3 worm cellular contexts compared by ENCODE assay signal in genomic region chrX:4137452-4138164, ce11.
A peak's percentile ranks its signal among the peaks of the same experiment; 100 is the strongest.
TF ChIP-seq lines count a peak whose summit lies in the region.

No protein-coding gene starts in this region.

TF ChIP-seq in whole organism, L1 larva, 84 proteins besides CTCF, POLR2A, EP300 and RAD21 (continued from another document):
- TF ChIP-seq dsc-1 (tag; optimal IDR thresholded peaks at IDR 0.05; lab: Kevin White, UChicago) (no peak), sox-4 (tag; optimal IDR thresholded peaks at IDR 0.05; lab: Kevin White, UChicago) (no peak), efl-1 (optimal IDR thresholded peaks at IDR 0.05; lab: Kevin White, UChicago) (no peak), efl-1 (GFP tag; optimal IDR thresholded peaks at IDR 0.05 in 1 of 2; lab: Kevin White, UChicago) (peak in 1 of 2 experiments; percentile 82), hlh-17 (GFP tag; optimal IDR thresholded peaks at IDR 0.05; lab: Kevin White, UChicago; ENCODE audit: borderline replicate concordance) (no peak), nhr-11 (tag; optimal IDR thresholded peaks at IDR 0.05; lab: Kevin White, UChicago) (peak; percentile 10), C34B4.2 (tag; optimal IDR thresholded peaks at IDR 0.05; lab: Kevin White, UChicago) (no peak), tlp-1 (tag; optimal IDR thresholded peaks at IDR 0.05; lab: Kevin White, UChicago) (no peak), zip-4 (GFP tag; optimal IDR thresholded peaks at IDR 0.05; lab: Kevin White, UChicago) (peak; percentile 8), lin-14 (GFP tag; optimal IDR thresholded peaks at IDR 0.05; lab: Kevin White, UChicago) (peak; percentile 82), tbx-2 (tag; optimal IDR thresholded peaks at IDR 0.05; lab: Kevin White, UChicago) (no peak), lsy-2 (tag; optimal IDR thresholded peaks at IDR 0.05; lab: Kevin White, UChicago) (no peak), mep-1 (tag; optimal IDR thresholded peaks at IDR 0.05; lab: Kevin White, UChicago) (no peak), ceh-82 (tag; optimal IDR thresholded peaks at IDR 0.05; lab: Kevin White, UChicago) (peak in 1 of 3 experiments; percentile 24), egl-27 (tag; optimal IDR thresholded peaks at IDR 0.05; lab: Kevin White, UChicago) (peak in 1 of 2 experiments; percentile 28), nhr-12 (tag; optimal IDR thresholded peaks at IDR 0.05; lab: Kevin White, UChicago) (no peak), xbp-1 (tag; optimal IDR thresholded peaks at IDR 0.05; lab: Kevin White, UChicago) (peak; percentile 9), sup-37 (GFP tag; optimal IDR thresholded peaks at IDR 0.05; lab: Kevin White, UChicago) (no peak), mab-9 (GFP tag; IDR thresholded peaks at IDR 0.05; lab: Robert Waterston, UW) (no peak), nhr-84 (tag; optimal IDR thresholded peaks at IDR 0.05; lab: Kevin White, UChicago) (no peak), unc-62 (GFP tag; optimal IDR thresholded peaks at IDR 0.05; lab: Kevin White, UChicago) (no peak), mdl-1 (tag; optimal IDR thresholded peaks at IDR 0.05; lab: Kevin White, UChicago) (no peak), unc-86 (tag; optimal IDR thresholded peaks at IDR 0.05; lab: Kevin White, UChicago) (no peak), nhr-47 (tag; optimal IDR thresholded peaks at IDR 0.05; lab: Kevin White, UChicago) (peak; percentile 29), ztf-4 (tag; optimal IDR thresholded peaks at IDR 0.05; lab: Kevin White, UChicago) (peak; percentile 60), pag-3 (tag; optimal IDR thresholded peaks at IDR 0.05; lab: Kevin White, UChicago; ENCODE audit: borderline replicate concordance, insufficient read depth) (no peak), ceh-88 (GFP tag; IDR thresholded peaks at IDR 0.05; lab: Robert Waterston, UW) (no peak), lir-3 (tag; optimal IDR thresholded peaks at IDR 0.05; lab: Kevin White, UChicago; ENCODE audit: poor library complexity) (no peak), nhr-77 (tag; optimal IDR thresholded peaks at IDR 0.05; lab: Kevin White, UChicago) (peak; percentile 14)
TF ChIP-seq in whole organism, L1 larva: peak in this region for 20.

TF ChIP-seq in whole organism, L2 larva, 48 proteins besides CTCF, POLR2A, EP300 and RAD21 (continued from another document):
- no peak for TF ChIP-seq alr-1 (tag; optimal IDR thresholded peaks at IDR 0.05; lab: Kevin White, UChicago)

TF ChIP-seq in whole organism, L4 larva, 104 proteins besides CTCF, POLR2A, EP300 and RAD21 (continued from another document):
- TF ChIP-seq snpc-1.2 (GFP tag; IDR thresholded peaks at IDR 0.05; lab: Robert Waterston, UW) (no peak), T20F7.1 (GFP tag; optimal IDR thresholded peaks at IDR 0.05; lab: Kevin White, UChicago) (no peak), zag-1 (tag; optimal IDR thresholded peaks at IDR 0.05; lab: Kevin White, UChicago) (no peak), T26A8.4 (GFP tag; IDR thresholded peaks at IDR 0.05; lab: Robert Waterston, UW) (peak; percentile 22; the same call in 1 of the 2 replicates), mes-2 (tag; optimal IDR thresholded peaks at IDR 0.05; lab: Kevin White, UChicago; ENCODE audit: poor library complexity, severe bottlenecking) (peak; percentile 33), aly-2 (tag; optimal IDR thresholded peaks at IDR 0.05; lab: Kevin White, UChicago) (no peak), daf-16 (GFP tag; optimal IDR thresholded peaks at IDR 0.05; lab: Kevin White, UChicago) (peak in 1 of 2 experiments; percentile 9), daf-16 (tag; optimal IDR thresholded peaks at IDR 0.05; lab: Kevin White, UChicago) (peak; percentile 51), Y75B8A.6 (GFP tag; IDR thresholded peaks at IDR 0.05; lab: Robert Waterston, UW) (no peak)
